Fruit fly (Drosophila melanogaster) whole organism, embryonic: ENCODE results near the gene temp.

Source experiments
- Bdp1 ChIP-seq: fragments of 200-800 bp; sonication (Bioruptor generic); optimal IDR thresholded peaks from 3 replicates; lab custom pipeline; 2016; ENCODE audit warnings: missing biosample characterization, missing genetic modification characterization
- CG1024 ChIP-seq: fragments of 200-800 bp; sonication (Bioruptor generic); IDR thresholded peaks from 2 replicates; pipeline ENCODE4 v1.3.6; 2022; ENCODE audit warnings: missing biosample characterization, missing genetic modification characterization
- CG11696 ChIP-seq: fragments of 200-800 bp; sonication (Bioruptor generic); IDR thresholded peaks from 2 replicates; pipeline ENCODE4 v1.3.6; 2022; ENCODE audit warnings: missing biosample characterization, missing genetic modification characterization
- CG12155 ChIP-seq: fragments of 200-800 bp; sonication (Bioruptor generic); optimal IDR thresholded peaks from 3 replicates; lab custom pipeline; 2016; ENCODE audit warnings: missing biosample characterization, missing genetic modification characterization
- CG13296 ChIP-seq: fragments of 200-800 bp; sonication (Bioruptor generic); optimal IDR thresholded peaks from 3 replicates; lab custom pipeline; 2018; ENCODE audit warnings: missing biosample characterization, mild to moderate bottlenecking, missing genetic modification characterization
- CG14667 ChIP-seq: fragments of 200-800 bp; sonication (Bioruptor generic); IDR thresholded peaks from 2 replicates; pipeline ENCODE4 v1.3.6; 2022; ENCODE audit warnings: missing biosample characterization, missing genetic modification characterization
- CG14860 ChIP-seq: fragments of 200-800 bp; sonication (Bioruptor generic); IDR thresholded peaks from 3 replicates; pipeline ENCODE4 v1.3.6; 2022; ENCODE audit warnings: missing biosample characterization, missing genetic modification characterization; ENCODE audit not compliant: partially characterized antibody
- CG15269 ChIP-seq: fragments of 200-800 bp; sonication (Bioruptor generic); optimal IDR thresholded peaks from 2 replicates; lab custom pipeline; 2018; ENCODE audit warnings: missing biosample characterization, mild to moderate bottlenecking, missing genetic modification characterization, moderate library complexity
- CG17802 ChIP-seq: fragments of 200-800 bp; sonication (Bioruptor generic); optimal IDR thresholded peaks from 2 replicates; lab custom pipeline; 2018; ENCODE audit warnings: missing biosample characterization, mild to moderate bottlenecking, missing genetic modification characterization, moderate library complexity
- CG18619 ChIP-seq: fragments of 200-800 bp; sonication (Bioruptor generic); optimal IDR thresholded peaks from 3 replicates; lab custom pipeline; 2017; ENCODE audit warnings: missing biosample characterization, mild to moderate bottlenecking, missing genetic modification characterization
- CG2116 ChIP-seq: fragments of 200-800 bp; sonication (Bioruptor generic); optimal IDR thresholded peaks from 3 replicates; lab custom pipeline; 2018; ENCODE audit warnings: missing biosample characterization, mild to moderate bottlenecking, missing genetic modification characterization
- CG2120 ChIP-seq: fragments of 200-800 bp; sonication (Bioruptor generic); optimal IDR thresholded peaks from 3 replicates; lab custom pipeline; 2016; ENCODE audit warnings: missing biosample characterization, missing genetic modification characterization
- CG30431 ChIP-seq: fragments of 200-800 bp; sonication (Bioruptor generic); optimal IDR thresholded peaks from 2 replicates; lab custom pipeline; 2017; ENCODE audit warnings: missing biosample characterization, missing genetic modification characterization
- CG3065 ChIP-seq: fragments of 200-800 bp; sonication (Bioruptor generic); optimal IDR thresholded peaks from 2 replicates; lab custom pipeline; 2016; ENCODE audit warnings: missing biosample characterization, missing genetic modification characterization
- CG3163 ChIP-seq: fragments of 200-800 bp; sonication (Bioruptor generic); optimal IDR thresholded peaks from 3 replicates; lab custom pipeline; 2016; ENCODE audit warnings: missing biosample characterization, missing genetic modification characterization
- CG7372 ChIP-seq: fragments of 200-800 bp; sonication (Bioruptor generic); IDR thresholded peaks from 2 replicates; pipeline ENCODE4 v1.3.6; 2022; ENCODE audit warnings: missing biosample characterization, missing genetic modification characterization
- CG7556 ChIP-seq: fragments of 200-800 bp; sonication (Bioruptor generic); optimal IDR thresholded peaks from 2 replicates; lab custom pipeline; 2017; ENCODE audit warnings: missing biosample characterization, mild to moderate bottlenecking, missing genetic modification characterization
- CG8281 ChIP-seq: fragments of 200-800 bp; sonication (Bioruptor generic); optimal IDR thresholded peaks from 2 replicates; lab custom pipeline; 2018; ENCODE audit warnings: missing biosample characterization, mild to moderate bottlenecking, missing genetic modification characterization, moderate library complexity
- CG8359 ChIP-seq: fragments of 200-800 bp; sonication (Bioruptor generic); optimal IDR thresholded peaks from 2 replicates; lab custom pipeline; 2017; ENCODE audit warnings: missing biosample characterization, mild to moderate bottlenecking, missing genetic modification characterization, borderline replicate concordance
- CG9797 ChIP-seq: fragments of 200-800 bp; sonication (Bioruptor generic); optimal IDR thresholded peaks from 3 replicates; lab custom pipeline; 2018; ENCODE audit warnings: missing biosample characterization, mild to moderate bottlenecking, missing genetic modification characterization
- CrebB ChIP-seq: fragments of 200-800 bp; sonication (Bioruptor generic); optimal IDR thresholded peaks from 3 replicates; lab custom pipeline; 2018; ENCODE audit warnings: missing biosample characterization, mild to moderate bottlenecking, missing genetic modification characterization
- D19A ChIP-seq: fragments of 200-800 bp; optimal IDR thresholded peaks from 3 replicates; lab custom pipeline; 2019; ENCODE audit warnings: missing biosample characterization, mild to moderate bottlenecking, missing genetic modification characterization, moderate library complexity
- Fer2 ChIP-seq: fragments of 200-800 bp; sonication (Bioruptor generic); optimal IDR thresholded peaks from 2 replicates; lab custom pipeline; 2018; ENCODE audit warnings: missing biosample characterization, mild to moderate bottlenecking, missing genetic modification characterization, moderate library complexity
- Hr3 ChIP-seq: fragments of 200-800 bp; sonication (Bioruptor generic); optimal IDR thresholded peaks from 3 replicates; lab custom pipeline; 2016; ENCODE audit warnings: missing biosample characterization, missing genetic modification characterization
- Mrtf ChIP-seq: fragments of 200-800 bp; sonication (Bioruptor generic); IDR thresholded peaks from 3 replicates; pipeline ENCODE4 v1.3.6; 2022; ENCODE audit warnings: missing biosample characterization, missing genetic modification characterization
- NC2β ChIP-seq: fragments of 200-800 bp; sonication (Bioruptor generic); optimal IDR thresholded peaks from 2 replicates; lab custom pipeline; 2016; ENCODE audit warnings: missing biosample characterization, missing genetic modification characterization
- NFAT ChIP-seq: fragments of 200-800 bp; sonication (Bioruptor generic); IDR thresholded peaks from 2 replicates; pipeline ENCODE4 v1.3.6; 2022; ENCODE audit warnings: missing biosample characterization, missing genetic modification characterization
- Nf-YA ChIP-seq: fragments of 200-800 bp; sonication (Bioruptor generic); IDR thresholded peaks from 2 replicates; pipeline ENCODE4 v1.3.6; 2022; ENCODE audit warnings: missing biosample characterization, missing genetic modification characterization
- Opbp ChIP-seq: fragments of 200-800 bp; sonication (Bioruptor generic); IDR thresholded peaks from 3 replicates; pipeline ENCODE4 v1.3.6; 2022; ENCODE audit warnings: missing biosample characterization, missing genetic modification characterization; ENCODE audit not compliant: partially characterized antibody
- Spps ChIP-seq: fragments of 200-800 bp; sonication (Bioruptor generic); optimal IDR thresholded peaks from 2 replicates; lab custom pipeline; 2018; ENCODE audit warnings: missing biosample characterization, mild to moderate bottlenecking, missing genetic modification characterization
- Tbp ChIP-seq: fragments of >200 bp; optimal IDR thresholded peaks from 2 replicates; lab custom pipeline; 2018; ENCODE audit warnings: missing biosample characterization, missing genetic modification characterization
- Xrp1 ChIP-seq: fragments of 200-800 bp; sonication (Bioruptor generic); IDR thresholded peaks from 2 replicates; pipeline ENCODE4 v1.3.6; 2022; ENCODE audit warnings: missing biosample characterization, missing genetic modification characterization
- al ChIP-seq: fragments of 200-800 bp; sonication (Bioruptor generic); IDR thresholded peaks from 2 replicates; pipeline ENCODE4 v1.3.6; 2022; ENCODE audit warnings: missing biosample characterization, missing genetic modification characterization
- aop ChIP-seq: fragments of 200-800 bp; sonication (Bioruptor generic); IDR thresholded peaks from 2 replicates; pipeline ENCODE4 v1.3.6; 2022; ENCODE audit warnings: missing biosample characterization, missing genetic modification characterization
- btn ChIP-seq: fragments of 200-800 bp; sonication (Bioruptor generic); optimal IDR thresholded peaks from 2 replicates; lab custom pipeline; 2016; ENCODE audit warnings: missing biosample characterization, missing genetic modification characterization
- dan ChIP-seq: fragments of 200-800 bp; sonication (Bioruptor generic); IDR thresholded peaks from 2 replicates; pipeline ENCODE4 v1.3.6; 2022; ENCODE audit warnings: missing biosample characterization, missing genetic modification characterization
- dmrt11E ChIP-seq: fragments of 200-800 bp; sonication (Bioruptor generic); optimal IDR thresholded peaks from 3 replicates; lab custom pipeline; 2018; ENCODE audit warnings: missing biosample characterization, mild to moderate bottlenecking, missing genetic modification characterization, moderate library complexity
- dysf ChIP-seq: fragments of 200-800 bp; sonication (Bioruptor generic); IDR thresholded peaks from 3 replicates; pipeline ENCODE4 v1.3.6; 2022; ENCODE audit warnings: missing biosample characterization, missing genetic modification characterization
- ftz-f1 ChIP-seq: fragments of 200-800 bp; sonication (Bioruptor generic); optimal IDR thresholded peaks from 2 replicates; lab custom pipeline; 2016; ENCODE audit warnings: missing biosample characterization, missing genetic modification characterization
- hkb ChIP-seq, 2 experiments: fragments of 200-800 bp in 1 of 2; fragments of >200 bp in 1 of 2; sonication (Bioruptor generic) in 1 of 2; IDR thresholded peaks in 1 of 2; optimal IDR thresholded peaks in 1 of 2; 2 replicates each; pipeline versions ENCODE4 v1.3.6 to Lab custom; 2017 to 2022; ENCODE audit warnings: missing biosample characterization in 1 of 2, missing genetic modification characterization in 1 of 2
- otp ChIP-seq: fragments of 200-800 bp; sonication (Bioruptor generic); IDR thresholded peaks from 3 replicates; pipeline ENCODE4, ENCODE4 v1.3.6; 2022; ENCODE audit warnings: missing biosample characterization, missing genetic modification characterization
- pfk ChIP-seq: fragments of 200-800 bp; sonication (Bioruptor generic); optimal IDR thresholded peaks from 2 replicates; lab custom pipeline; 2018; ENCODE audit warnings: missing biosample characterization, mild to moderate bottlenecking, missing genetic modification characterization, moderate library complexity
- pita ChIP-seq: fragments of 200-800 bp; sonication (Bioruptor generic); optimal IDR thresholded peaks from 2 replicates; lab custom pipeline; 2017; ENCODE audit warnings: missing biosample characterization, mild to moderate bottlenecking, missing genetic modification characterization
- ranshi ChIP-seq: fragments of 200-800 bp; sonication (Bioruptor generic); IDR thresholded peaks from 2 replicates; pipeline ENCODE4 v1.3.6; 2022; ENCODE audit warnings: missing biosample characterization, missing genetic modification characterization
- sc ChIP-seq, 3 experiments: fragments of >200 bp in 2 of 3; fragments of 200-800 bp in 1 of 3; sonication (Bioruptor generic) in 1 of 3; optimal IDR thresholded peaks; 2 replicates in 2 of 3; 3 replicates in 1 of 3; lab custom pipeline; 2017; ENCODE audit warnings: mild to moderate bottlenecking in 1 of 3, missing biosample characterization in 1 of 3, missing genetic modification characterization in 1 of 3, missing genetic modification reagents in 1 of 3
- sima ChIP-seq: fragments of 200-800 bp; sonication (Bioruptor generic); optimal IDR thresholded peaks from 2 replicates; lab custom pipeline; 2016; ENCODE audit warnings: missing biosample characterization, missing genetic modification characterization
- sqz ChIP-seq: fragments of 200-800 bp; sonication (Bioruptor generic); optimal IDR thresholded peaks from 3 replicates; lab custom pipeline; 2018; ENCODE audit warnings: missing biosample characterization, mild to moderate bottlenecking, missing genetic modification characterization
- tio ChIP-seq: fragments of 200-800 bp; sonication (Bioruptor generic); optimal IDR thresholded peaks from 2 replicates; lab custom pipeline; 2017; ENCODE audit warnings: missing biosample characterization, missing genetic modification characterization, inconsistent platforms
- vvl ChIP-seq: fragments of 200-800 bp; sonication (Bioruptor generic); IDR thresholded peaks from 2 replicates; pipeline ENCODE4 v1.3.6; 2022; ENCODE audit warnings: missing biosample characterization, missing genetic modification characterization
- wdn ChIP-seq: fragments of 200-800 bp; sonication (Bioruptor generic); IDR thresholded peaks from 2 replicates; pipeline ENCODE4 v1.3.6; 2022; ENCODE audit warnings: missing biosample characterization, missing genetic modification characterization
- zfh2 ChIP-seq: fragments of 200-800 bp; sonication (Bioruptor generic); optimal IDR thresholded peaks from 2 replicates; lab custom pipeline; 2016; ENCODE audit warnings: missing biosample characterization, missing genetic modification characterization

temp gene

dm6 chrX:2301069-2301508, 38.8 kb upstream of the temp start (continued):
- no peak for TF ChIP-seq hkb (optimal IDR thresholded peaks at IDR 0.05; lab: Kevin White, UChicago)
- peak; percentile 6; the same call in 1 of the 2 replicates for TF ChIP-seq hkb (GFP tag; IDR thresholded peaks at IDR 0.05; lab: Robert Waterston, UW)
- no peak for TF ChIP-seq Spps
- no peak for TF ChIP-seq CG9797 (GFP tag; lab: Kevin White, UChicago)
- no peak for TF ChIP-seq tio
- no peak for TF ChIP-seq ftz-f1 (GFP tag; lab: Kevin White, UChicago)
- peak; percentile 15 for TF ChIP-seq CG13296 (GFP tag; lab: Kevin White, UChicago)
- TF ChIP-seq CG3163, result peak; percentile 83
- TF ChIP-seq vvl (GFP tag; lab: Robert Waterston, UW), result peak; percentile 42
- no peak for TF ChIP-seq dmrt11E (tag; lab: Kevin White, UChicago)
- no peak for TF ChIP-seq CG2116 (GFP tag; lab: Kevin White, UChicago)
- peak; percentile 24; the same call in 1 of the 2 replicates for TF ChIP-seq Xrp1 (GFP tag; lab: Robert Waterston, UW)
- TF ChIP-seq CG30431, result no peak
- TF ChIP-seq CG8359, result no peak
- TF ChIP-seq CG8281 (tag; lab: Kevin White, UChicago), result no peak
- TF ChIP-seq pita (GFP tag; lab: Kevin White, UChicago), result no peak
- TF ChIP-seq NFAT (GFP tag; lab: Robert Waterston, UW), result peak; percentile 53
- peak; percentile 9; the same call in 1 of the 3 replicates for TF ChIP-seq otp (GFP tag; lab: Robert Waterston, UW)
- no peak for TF ChIP-seq CG3065 (GFP tag; lab: Kevin White, UChicago)
- TF ChIP-seq zfh2 (GFP tag; lab: Kevin White, UChicago), result peak; percentile 17
- TF ChIP-seq Bdp1 (GFP tag; lab: Kevin White, UChicago), result no peak
- TF ChIP-seq CG7556 (GFP tag; lab: Kevin White, UChicago), result no peak
- TF ChIP-seq CG2120 (GFP tag; lab: Kevin White, UChicago), result peak; percentile 40
- no peak for TF ChIP-seq CrebB
- no peak for TF ChIP-seq Nf-YA (GFP tag; lab: Robert Waterston, UW)
- no peak for TF ChIP-seq CG17802 (tag; lab: Kevin White, UChicago)
- TF ChIP-seq aop (GFP tag; lab: Robert Waterston, UW), result no peak
- no peak for TF ChIP-seq sima (GFP tag; lab: Kevin White, UChicago)
- TF ChIP-seq al (GFP tag; lab: Robert Waterston, UW), result peak; percentile 57; the same call in 1 of the 2 replicates
- no peak for TF ChIP-seq dan (GFP tag; lab: Robert Waterston, UW)
- TF ChIP-seq wdn (GFP tag; lab: Robert Waterston, UW), result no peak
- TF ChIP-seq sc (optimal IDR thresholded peaks at IDR 0.05; lab: Kevin White, UChicago), result no peak
- no peak for TF ChIP-seq sc (GFP tag; optimal IDR thresholded peaks at IDR 0.05; lab: Kevin White, UChicago)
- TF ChIP-seq Fer2 (tag; lab: Kevin White, UChicago), result no peak
- TF ChIP-seq CG18619, result peak; percentile 32
- no peak for TF ChIP-seq pfk
- 0 out of 2 replicates have a peak, but pooled peaks have one; percentile 12 for TF ChIP-seq ranshi (GFP tag; lab: Robert Waterston, UW)
- no peak for TF ChIP-seq D19A (tag; lab: Kevin White, UChicago)
- no peak for TF ChIP-seq CG11696 (GFP tag; lab: Robert Waterston, UW)
- TF ChIP-seq Opbp (GFP tag; lab: Robert Waterston, UW), result no peak
- no peak for TF ChIP-seq CG1024 (GFP tag; lab: Robert Waterston, UW)
- no peak for TF ChIP-seq CG14667 (GFP tag; lab: Robert Waterston, UW)
- TF ChIP-seq CG12155, result peak; percentile 46
- TF ChIP-seq btn (GFP tag; lab: Kevin White, UChicago), result no peak
- TF ChIP-seq Tbp (GFP tag; lab: Kevin White, UChicago), result no peak
- no peak for TF ChIP-seq NC2β (GFP tag; lab: Kevin White, UChicago)
- TF ChIP-seq CG7372 (GFP tag; lab: Robert Waterston, UW), result no peak
- TF ChIP-seq dysf (GFP tag; lab: Robert Waterston, UW), result peak; percentile 66; the same call in 2 of the 3 replicates
- TF ChIP-seq CG14860 (GFP tag; lab: Robert Waterston, UW), result no peak
- no peak for TF ChIP-seq Mrtf (GFP tag; lab: Robert Waterston, UW)
- no peak for TF ChIP-seq sqz (GFP tag; lab: Kevin White, UChicago)
- peak; percentile 51 for TF ChIP-seq CG15269 (tag; lab: Kevin White, UChicago)
- TF ChIP-seq Hr3 (GFP tag; lab: Kevin White, UChicago), result peak; percentile 37
